Worm (Caenorhabditis elegans): ENCODE measurements around the gene tbc-18.
"Not testable (repeated sequence)": the region's sequence is repeated elsewhere in the genome, so short reads cannot be mapped to it uniquely, and the experiment has no call there.

tbc-18 gene

DNA sequence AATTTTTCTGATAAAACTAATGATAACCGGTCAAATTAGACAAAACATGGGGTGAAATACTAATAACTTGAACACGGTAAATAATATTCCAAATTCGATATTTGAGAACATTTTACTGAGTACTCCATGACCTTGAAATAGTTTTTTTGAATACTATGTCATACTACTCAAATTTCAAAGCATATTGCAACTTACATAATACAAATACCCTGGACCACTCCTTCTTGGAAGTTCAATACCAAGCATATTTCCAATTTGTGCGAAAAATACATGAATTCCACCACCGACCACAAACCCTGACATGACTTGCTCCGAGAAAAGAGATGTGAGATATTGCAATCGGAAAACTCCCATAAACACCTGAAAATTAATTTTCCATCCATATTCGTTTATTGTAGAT, 28.5 kb downstream of the tbc-18 start:
- TF ChIP-seq B0019.2 (GFP tag; conservative IDR thresholded peaks at IDR 0.05): no peak
- TF ChIP-seq mes-4 (tag; optimal IDR thresholded peaks at IDR 0.05): no peak
- no peak for TF ChIP-seq ztf-28 (GFP tag; IDR thresholded peaks at IDR 0.05)
- no peak for TF ChIP-seq tbx-9 (tag; optimal IDR thresholded peaks at IDR 0.05; ENCODE audit: borderline replicate concordance)
- no peak for TF ChIP-seq egl-18 (GFP tag; IDR thresholded peaks at IDR 0.05)
- TF ChIP-seq snpc-1.3 (tag; optimal IDR thresholded peaks at IDR 0.05; ENCODE audit: insufficient read depth): no peak
- TF ChIP-seq rpc-1 (optimal IDR thresholded peaks at IDR 0.05): no peak
- TF ChIP-seq rpc-1 (tag; optimal IDR thresholded peaks at IDR 0.05): no peak
- TF ChIP-seq gei-17 (GFP tag; optimal IDR thresholded peaks at IDR 0.05): no peak
- TF ChIP-seq cebp-2 (GFP tag; IDR thresholded peaks at IDR 0.05): no peak
- TF ChIP-seq hmg-1.2 (GFP tag; IDR thresholded peaks at IDR 0.05): no peak
- no peak for TF ChIP-seq F57C9.4 (tag; optimal IDR thresholded peaks at IDR 0.05)
- TF ChIP-seq sdz-38 (tag; optimal IDR thresholded peaks at IDR 0.05): no peak

DNA sequence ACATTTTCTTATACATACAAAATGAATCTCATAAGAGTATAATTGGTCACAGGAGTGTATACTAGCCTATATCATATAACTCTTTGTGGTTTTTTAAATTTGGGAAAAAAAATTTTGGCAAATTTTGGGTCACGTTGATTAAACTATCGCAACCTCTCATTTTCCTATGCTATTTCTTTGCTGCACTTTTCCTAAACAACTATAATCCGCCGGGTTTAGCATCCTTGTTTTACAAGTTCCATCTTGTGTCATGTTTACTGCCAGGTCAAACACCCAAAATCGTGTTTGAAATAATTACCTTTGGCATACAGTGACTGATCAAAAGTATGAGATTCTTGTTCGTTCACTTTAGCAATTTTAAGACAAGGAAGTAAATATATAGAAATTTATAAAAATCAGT, 29.9 kb downstream of the tbc-18 start, which contains the start of gene sulp-3:
TSS of gene sulp-3 (minus strand) at position 101 of the 400 bp plus-strand sequence.
- no peak for TF ChIP-seq hlh-12 (tag; optimal IDR thresholded peaks at IDR 0.05)
- TF ChIP-seq akir-1 (GFP tag; optimal IDR thresholded peaks at IDR 0.05): no peak
- TF ChIP-seq D2030.7 (GFP tag; IDR thresholded peaks at IDR 0.05): no peak
- TF ChIP-seq nfyb-1 (GFP tag; IDR thresholded peaks at IDR 0.05): no peak
- TF ChIP-seq snpc-3.4 (tag; optimal IDR thresholded peaks at IDR 0.05): no peak
- no peak for TF ChIP-seq F49E8.2 (tag; optimal IDR thresholded peaks at IDR 0.05; ENCODE audit: insufficient read depth)
- no peak for TF ChIP-seq B0261.1 (tag; optimal IDR thresholded peaks at IDR 0.05)
- no peak for TF ChIP-seq ztf-25 (GFP tag; IDR thresholded peaks at IDR 0.05)
- TF ChIP-seq tbx-9 (tag; optimal IDR thresholded peaks at IDR 0.05; ENCODE audit: borderline replicate concordance): no peak
- TF ChIP-seq lin-40 (tag; optimal IDR thresholded peaks at IDR 0.05): no peak
- no peak for TF ChIP-seq lir-1 (GFP tag; conservative IDR thresholded peaks at IDR 0.05)
- TF ChIP-seq K11D2.4 (GFP tag; IDR thresholded peaks at IDR 0.05): no peak

DNA sequence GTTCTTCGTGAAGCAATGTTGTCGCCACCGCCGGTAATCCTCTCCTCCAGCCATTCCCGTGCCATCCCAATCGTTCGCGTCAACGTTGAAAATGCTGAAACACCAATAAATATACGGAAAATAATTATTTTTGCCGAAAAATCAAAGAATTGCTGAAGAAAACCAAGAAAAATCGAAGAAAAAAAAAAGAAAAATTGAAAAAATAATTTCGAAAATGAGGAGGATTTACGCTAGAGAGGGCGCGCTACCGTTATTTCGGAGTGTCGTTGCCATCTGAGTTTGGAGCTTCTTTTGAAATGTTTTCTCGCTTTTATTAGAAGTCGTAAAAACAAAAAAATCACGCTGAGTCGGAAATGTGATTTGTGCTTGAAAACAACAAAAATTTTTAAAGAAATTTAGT, 32.4 kb downstream of the tbc-18 start, which contains the start of gene F08F1.9:
TSS of gene F08F1.9 (minus strand) at position 101 of the 400 bp plus-strand sequence.
- not testable (repeated sequence) for TF ChIP-seq madf-3 (GFP tag; IDR thresholded peaks at IDR 0.05); F55B11.4 (tag; optimal IDR thresholded peaks at IDR 0.05; ENCODE audit: borderline replicate concordance, insufficient read depth); efl-1 (GFP tag; optimal IDR thresholded peaks at IDR 0.05)

DNA sequence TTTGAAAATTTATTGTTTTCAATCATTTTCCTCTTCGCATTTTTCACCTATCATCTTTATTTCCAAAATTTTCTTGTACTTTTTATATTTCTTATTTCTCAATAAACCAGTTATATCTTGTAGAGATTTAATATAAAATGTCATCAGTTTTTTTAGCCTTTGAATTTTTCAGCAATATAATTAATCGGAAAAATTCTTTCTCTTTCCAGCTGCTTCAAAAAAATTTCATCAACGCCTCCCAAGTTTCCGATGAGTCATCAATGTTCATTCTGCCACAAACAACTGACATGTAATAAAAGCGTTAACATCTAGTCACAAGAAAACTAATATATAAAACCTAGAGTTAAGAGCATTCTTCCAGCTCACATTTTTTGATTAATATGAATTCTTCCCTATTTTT, 34.8 kb downstream of the tbc-18 start, which contains the start of gene F08F1.4:
TSS of gene F08F1.4 (plus strand) at position 301 of the 400 bp plus-strand sequence.
- TF ChIP-seq ztf-25 (GFP tag; IDR thresholded peaks at IDR 0.05): no peak

DNA sequence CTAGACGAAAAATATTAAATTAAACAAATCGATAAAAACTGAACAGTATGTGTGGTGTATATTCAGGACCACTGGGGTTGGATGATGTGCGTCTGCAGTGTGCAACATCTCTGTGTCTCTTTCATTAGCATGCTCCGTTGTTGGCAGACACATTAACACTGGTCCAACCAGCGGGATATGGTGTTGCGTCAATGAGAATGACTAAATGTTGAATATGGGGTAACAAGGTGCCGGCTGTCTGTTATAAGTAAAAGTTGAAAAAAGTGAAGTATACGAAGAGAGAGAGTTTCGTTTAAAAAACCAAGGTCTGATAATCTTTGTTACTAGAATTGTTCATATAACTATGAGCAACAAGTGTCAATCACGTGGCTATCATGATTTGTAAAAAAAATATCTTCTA, 38.5 kb downstream of the tbc-18 start, which contains the start of gene ced-8:
TSS of gene ced-8 (minus strand) at position 101 of the 400 bp plus-strand sequence.
- TF ChIP-seq nhr-90 (tag; optimal IDR thresholded peaks at IDR 0.05): no peak
- TF ChIP-seq hlh-26 (GFP tag; conservative IDR thresholded peaks at IDR 0.05): no peak
- no peak for TF ChIP-seq attf-6 (GFP tag; IDR thresholded peaks at IDR 0.05)
- TF ChIP-seq let-526 (GFP tag; IDR thresholded peaks at IDR 0.05): no peak
- no peak for TF ChIP-seq ztf-26 (tag; optimal IDR thresholded peaks at IDR 0.05)
- no peak for TF ChIP-seq die-1 (tag; optimal IDR thresholded peaks at IDR 0.05)
- TF ChIP-seq lir-1 (GFP tag; conservative IDR thresholded peaks at IDR 0.05): no peak
- no peak for TF ChIP-seq ceh-58 (GFP tag; IDR thresholded peaks at IDR 0.05)
- no peak for TF ChIP-seq madf-6 (GFP tag; IDR thresholded peaks at IDR 0.05)
- no peak for TF ChIP-seq nfya-1 (tag; optimal IDR thresholded peaks at IDR 0.05; ENCODE audit: borderline replicate concordance, insufficient read depth)
- no peak for TF ChIP-seq xnd-1 (tag; optimal IDR thresholded peaks at IDR 0.05)
- no peak for TF ChIP-seq F57C9.4 (tag; optimal IDR thresholded peaks at IDR 0.05)

All from whole organism, young adult.